Fruit fly (Drosophila melanogaster) whole organism, embryonic: ENCODE data around the gene ens.
A peak's percentile ranks its signal among the peaks of the same experiment; 100 is the strongest.

Source experiments
- Atf3 ChIP-seq: fragments of 200-800 bp; sonication (Bioruptor generic); optimal IDR thresholded peaks from 3 replicates; lab custom pipeline; 2016; ENCODE audit warnings: missing biosample characterization, missing genetic modification characterization
- Awh ChIP-seq: fragments of 200-800 bp; sonication (Bioruptor generic); IDR thresholded peaks from 2 replicates; pipeline ENCODE4, ENCODE4 v1.3.6; 2022; ENCODE audit warnings: missing biosample characterization, missing genetic modification characterization
- CG11696 ChIP-seq: fragments of 200-800 bp; sonication (Bioruptor generic); IDR thresholded peaks from 2 replicates; pipeline ENCODE4 v1.3.6; 2022; ENCODE audit warnings: missing biosample characterization, missing genetic modification characterization
- CG17385 ChIP-seq: fragments of 200-800 bp; sonication (Bioruptor generic); optimal IDR thresholded peaks from 3 replicates; lab custom pipeline; 2018; ENCODE audit warnings: missing biosample characterization, mild to moderate bottlenecking, missing genetic modification characterization
- CG1792 ChIP-seq: fragments of 200-800 bp; sonication (Bioruptor generic); optimal IDR thresholded peaks from 2 replicates; lab custom pipeline; 2016; ENCODE audit warnings: missing biosample characterization, missing genetic modification characterization
- CG18599 ChIP-seq: fragments of 200-800 bp; sonication (Bioruptor generic); optimal IDR thresholded peaks from 3 replicates; lab custom pipeline; 2017; ENCODE audit warnings: missing biosample characterization, missing genetic modification characterization, mild to moderate bottlenecking, moderate library complexity, missing genetic modification reagents
- CG2116 ChIP-seq: fragments of 200-800 bp; sonication (Bioruptor generic); optimal IDR thresholded peaks from 3 replicates; lab custom pipeline; 2018; ENCODE audit warnings: missing biosample characterization, mild to moderate bottlenecking, missing genetic modification characterization
- CG2202 ChIP-seq: fragments of 200-800 bp; sonication (Bioruptor generic); optimal IDR thresholded peaks from 2 replicates; lab custom pipeline; 2018; ENCODE audit warnings: missing biosample characterization, mild to moderate bottlenecking, missing genetic modification characterization
- CG2678 ChIP-seq: fragments of 200-800 bp; sonication (Bioruptor generic); optimal IDR thresholded peaks from 3 replicates; lab custom pipeline; 2019; ENCODE audit warnings: missing biosample characterization, mild to moderate bottlenecking, missing genetic modification characterization, moderate library complexity
- CG32772 ChIP-seq: fragments of 200-800 bp; sonication (Bioruptor generic); IDR thresholded peaks from 2 replicates; pipeline ENCODE4 v1.3.6; 2022; ENCODE audit warnings: missing biosample characterization, missing genetic modification characterization
- CG33213 ChIP-seq: fragments of 200-800 bp; sonication (Bioruptor generic); optimal IDR thresholded peaks from 3 replicates; lab custom pipeline; 2016; ENCODE audit warnings: missing biosample characterization, missing genetic modification characterization
- CG34376 ChIP-seq: fragments of 200-800 bp; sonication (Bioruptor generic); optimal IDR thresholded peaks from 2 replicates; lab custom pipeline; 2018; ENCODE audit warnings: missing biosample characterization, mild to moderate bottlenecking, missing genetic modification characterization
- CG34422 ChIP-seq: fragments of 200-800 bp; sonication (Bioruptor generic); IDR thresholded peaks from 3 replicates; pipeline ENCODE4 v1.3.6; 2022; ENCODE audit warnings: missing biosample characterization, missing genetic modification characterization
- CG42726 ChIP-seq: fragments of 200-800 bp; sonication (Bioruptor generic); IDR thresholded peaks from 2 replicates; pipeline ENCODE4 v1.3.6; 2022; ENCODE audit warnings: missing biosample characterization, missing genetic modification characterization; ENCODE audit not compliant: partially characterized antibody
- CG4854 ChIP-seq: fragments of 200-800 bp; sonication (Bioruptor generic); optimal IDR thresholded peaks from 2 replicates; lab custom pipeline; 2016; ENCODE audit warnings: missing biosample characterization, missing genetic modification characterization, inconsistent platforms
- CG6765 ChIP-seq: fragments of 200-800 bp; sonication (Bioruptor generic); optimal IDR thresholded peaks from 3 replicates; lab custom pipeline; 2017; ENCODE audit warnings: missing biosample characterization, mild to moderate bottlenecking, missing genetic modification characterization
- CG7987 ChIP-seq: fragments of 200-800 bp; sonication (Bioruptor generic); optimal IDR thresholded peaks from 2 replicates; lab custom pipeline; 2018; ENCODE audit warnings: missing biosample characterization, mild to moderate bottlenecking, missing genetic modification characterization, moderate library complexity
- CG8944 ChIP-seq: fragments of 200-800 bp; sonication (Bioruptor generic); optimal IDR thresholded peaks from 3 replicates; lab custom pipeline; 2016; ENCODE audit warnings: missing biosample characterization, missing genetic modification characterization
- CG9215 ChIP-seq: fragments of 200-800 bp; sonication (Bioruptor generic); IDR thresholded peaks from 2 replicates; pipeline ENCODE4 v1.3.6; 2022; ENCODE audit warnings: missing biosample characterization, missing genetic modification characterization
- Camta ChIP-seq: fragments of 200-800 bp; sonication (Bioruptor generic); optimal IDR thresholded peaks from 2 replicates; lab custom pipeline; 2016; ENCODE audit warnings: missing biosample characterization, missing genetic modification characterization
- Ets65A ChIP-seq: fragments of 200-800 bp; sonication (Bioruptor generic); peaks from one replicate; lab custom pipeline; 2016; ENCODE audit warnings: missing biosample characterization, missing genetic modification characterization
- Fer2 ChIP-seq: fragments of 200-800 bp; sonication (Bioruptor generic); optimal IDR thresholded peaks from 2 replicates; lab custom pipeline; 2018; ENCODE audit warnings: missing biosample characterization, mild to moderate bottlenecking, missing genetic modification characterization, moderate library complexity
- Fer3 ChIP-seq: fragments of 200-800 bp; sonication (Bioruptor generic); optimal IDR thresholded peaks from 2 replicates; lab custom pipeline; 2018; ENCODE audit warnings: missing biosample characterization, mild to moderate bottlenecking, missing genetic modification characterization, moderate library complexity
- H2.0 ChIP-seq: fragments of 200-800 bp; sonication (Bioruptor generic); IDR thresholded peaks from 2 replicates; pipeline ENCODE4 v1.3.6; 2022; ENCODE audit warnings: missing biosample characterization, missing genetic modification characterization
- Hmx ChIP-seq: fragments of 200-800 bp; sonication (Bioruptor generic); optimal IDR thresholded peaks from 2 replicates; lab custom pipeline; 2016; ENCODE audit warnings: missing biosample characterization, missing genetic modification characterization
- Hr78 ChIP-seq, 2 experiments: fragments of 200-800 bp in 1 of 2; fragments of >200 bp in 1 of 2; sonication (Bioruptor generic) in 1 of 2; optimal IDR thresholded peaks; 2 replicates each; lab custom pipeline; 2017 to 2019; ENCODE audit warnings: missing biosample characterization in 2 of 2, missing genetic modification characterization in 2 of 2, mild to moderate bottlenecking in 1 of 2, moderate library complexity in 1 of 2
- Meics ChIP-seq: fragments of 200-800 bp; sonication (Bioruptor generic); optimal IDR thresholded peaks from 2 replicates; lab custom pipeline; 2017; ENCODE audit warnings: missing biosample characterization, mild to moderate bottlenecking, missing genetic modification characterization
- Mes4 ChIP-seq: fragments of 200-800 bp; sonication (Bioruptor generic); optimal IDR thresholded peaks from 2 replicates; lab custom pipeline; 2016; ENCODE audit warnings: missing biosample characterization, missing genetic modification characterization
- NC2β ChIP-seq: fragments of 200-800 bp; sonication (Bioruptor generic); optimal IDR thresholded peaks from 2 replicates; lab custom pipeline; 2016; ENCODE audit warnings: missing biosample characterization, missing genetic modification characterization
- Scr ChIP-seq: fragments of 200-800 bp; sonication (Bioruptor generic); IDR thresholded peaks from 2 replicates; pipeline ENCODE4 v1.3.6; 2022; ENCODE audit warnings: missing biosample characterization, missing genetic modification characterization; ENCODE audit not compliant: partially characterized antibody
- Ssrp ChIP-seq: fragments of 200-800 bp; sonication (Bioruptor generic); optimal IDR thresholded peaks from 2 replicates; lab custom pipeline; 2018; ENCODE audit warnings: missing biosample characterization, mild to moderate bottlenecking, missing genetic modification characterization, moderate library complexity
- Stat92E ChIP-seq, 3 experiments: fragments of >200 bp in 2 of 3; fragments of 200-800 bp in 1 of 3; sonication (Bioruptor generic) in 1 of 3; optimal IDR thresholded peaks; 2 replicates each; lab custom pipeline; 2017 to 2019; ENCODE audit warnings: missing biosample characterization in 3 of 3, missing genetic modification characterization in 3 of 3, mild to moderate bottlenecking in 1 of 3, moderate library complexity in 1 of 3
- al ChIP-seq: fragments of 200-800 bp; sonication (Bioruptor generic); IDR thresholded peaks from 2 replicates; pipeline ENCODE4 v1.3.6; 2022; ENCODE audit warnings: missing biosample characterization, missing genetic modification characterization
- aop ChIP-seq: fragments of 200-800 bp; sonication (Bioruptor generic); IDR thresholded peaks from 2 replicates; pipeline ENCODE4 v1.3.6; 2022; ENCODE audit warnings: missing biosample characterization, missing genetic modification characterization
- bab2 ChIP-seq: fragments of 200-800 bp; sonication (Bioruptor generic); optimal IDR thresholded peaks from 2 replicates; lab custom pipeline; 2016; ENCODE audit warnings: missing biosample characterization, missing genetic modification characterization
- bcd ChIP-seq: fragments of 200-800 bp; sonication (Bioruptor generic); optimal IDR thresholded peaks from 2 replicates; lab custom pipeline; 2017; ENCODE audit warnings: missing biosample characterization, mild to moderate bottlenecking, missing genetic modification characterization
- bigmax ChIP-seq: fragments of 200-800 bp; sonication (Bioruptor generic); optimal IDR thresholded peaks from 2 replicates; lab custom pipeline; 2018; ENCODE audit warnings: missing biosample characterization, mild to moderate bottlenecking, missing genetic modification characterization
- dmrt99B ChIP-seq: fragments of 200-800 bp; sonication (Bioruptor generic); optimal IDR thresholded peaks from 2 replicates; lab custom pipeline; 2018; ENCODE audit warnings: missing biosample characterization, mild to moderate bottlenecking, missing genetic modification characterization, moderate library complexity
- h ChIP-seq: fragments of >200 bp; optimal IDR thresholded peaks from 2 replicates; lab custom pipeline; 2017
- ind ChIP-seq: fragments of 200-800 bp; sonication (Bioruptor generic); optimal IDR thresholded peaks from 3 replicates; lab custom pipeline; 2016; ENCODE audit warnings: missing biosample characterization, missing genetic modification characterization
- kah ChIP-seq: fragments of 200-800 bp; sonication (Bioruptor generic); optimal IDR thresholded peaks from 2 replicates; lab custom pipeline; 2018; ENCODE audit warnings: missing biosample characterization, mild to moderate bottlenecking, missing genetic modification characterization
- kay ChIP-seq: fragments of 200-800 bp; sonication (Bioruptor generic); optimal IDR thresholded peaks from 2 replicates; lab custom pipeline; 2016; ENCODE audit warnings: missing biosample characterization, missing genetic modification characterization
- nom ChIP-seq: fragments of 200-800 bp; sonication (Bioruptor generic); optimal IDR thresholded peaks from 2 replicates; lab custom pipeline; 2017; ENCODE audit warnings: missing biosample characterization, missing genetic modification characterization, mild to moderate bottlenecking, moderate library complexity, missing genetic modification reagents
- oc ChIP-seq: fragments of 200-800 bp; sonication (Bioruptor generic); optimal IDR thresholded peaks from 2 replicates; lab custom pipeline; 2018; ENCODE audit warnings: missing biosample characterization, mild to moderate bottlenecking, missing genetic modification characterization, moderate library complexity
- peb ChIP-seq: fragments of 200-800 bp; sonication (Bioruptor generic); IDR thresholded peaks from 2 replicates; pipeline ENCODE4 v1.3.6; 2022; ENCODE audit warnings: missing biosample characterization, missing genetic modification characterization
- sens-2 ChIP-seq: fragments of 200-800 bp; sonication (Bioruptor generic); IDR thresholded peaks from 2 replicates; pipeline ENCODE4 v1.3.6; 2022; ENCODE audit warnings: missing biosample characterization, missing genetic modification characterization
- sim ChIP-seq: fragments of 200-800 bp; sonication (Bioruptor generic); IDR thresholded peaks from 2 replicates; pipeline ENCODE4 v1.3.6; 2022; ENCODE audit warnings: missing biosample characterization, missing genetic modification characterization
- ssp ChIP-seq: fragments of 200-800 bp; sonication (Bioruptor generic); IDR thresholded peaks from 2 replicates; pipeline ENCODE4 v1.3.6; 2022; ENCODE audit warnings: missing biosample characterization, missing genetic modification characterization
- tin ChIP-seq: fragments of 200-800 bp; sonication (Bioruptor generic); optimal IDR thresholded peaks from 3 replicates; lab custom pipeline; 2016; ENCODE audit warnings: missing biosample characterization, missing genetic modification characterization
- trh ChIP-seq: fragments of 200-800 bp; sonication (Bioruptor generic); optimal IDR thresholded peaks from 2 replicates; lab custom pipeline; 2016; ENCODE audit warnings: missing biosample characterization, missing genetic modification characterization

Gene ens

DNA sequence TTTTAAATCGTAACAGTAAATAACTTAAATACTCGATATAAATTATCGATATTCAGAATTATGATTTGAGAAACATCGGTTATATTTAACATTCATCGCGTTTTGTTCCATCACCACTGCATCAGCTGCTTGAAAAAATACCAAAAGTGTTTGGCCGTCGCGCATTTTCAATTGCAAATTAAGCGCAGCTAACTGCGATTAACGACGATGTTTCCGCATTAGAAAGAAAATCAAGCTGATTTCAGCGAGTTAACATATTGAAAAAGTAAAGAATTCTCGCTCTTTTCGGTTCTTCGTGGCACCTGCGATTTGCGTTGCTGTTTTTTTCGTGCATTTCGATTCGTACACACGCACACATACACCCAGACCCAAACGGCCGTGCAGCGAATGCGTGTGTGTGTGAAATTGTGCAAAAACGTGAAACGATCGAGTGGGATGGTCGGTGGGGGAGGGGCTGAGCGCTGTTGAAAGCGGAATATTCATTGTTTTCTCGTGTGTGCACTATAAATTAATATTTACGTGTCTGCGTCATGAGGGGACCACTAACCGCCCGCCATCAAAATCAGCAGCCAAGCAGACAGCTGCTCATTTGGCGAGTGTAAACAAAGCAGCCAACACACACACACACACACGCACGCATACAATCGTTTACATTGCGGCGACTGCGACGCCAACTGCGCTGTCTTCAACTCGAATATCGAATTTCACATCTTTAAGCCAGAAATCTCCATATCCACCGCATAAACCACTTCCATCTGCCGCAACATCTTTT, 26.1 kb downstream of the ens start, which contains the start of gene Ack:
Gene Ack (plus strand): TSS at position 115 of the 772 bp plus-strand sequence.
- TF ChIP-seq nom (GFP tag; lab: Kevin White, UChicago) (peak; percentile 31), CG11696 (no peak), Mes4 (GFP tag; lab: Kevin White, UChicago) (no peak), CG18599 (GFP tag; lab: Kevin White, UChicago) (no peak), peb (GFP tag; lab: Robert Waterston, UW) (no peak), CG9215 (GFP tag; lab: Robert Waterston, UW) (no peak), NC2β (GFP tag; lab: Kevin White, UChicago) (no peak), CG32772 (GFP tag; lab: Robert Waterston, UW) (no peak), al (GFP tag; lab: Robert Waterston, UW) (no peak), Camta (GFP tag; lab: Kevin White, UChicago) (no peak), CG4854 (GFP tag; lab: Kevin White, UChicago) (no peak), Awh (GFP tag; lab: Robert Waterston, UW) (peak; percentile 55; the same call in 1 of the 2 replicates), CG2678 (tag; lab: Kevin White, UChicago) (no peak), trh (GFP tag; lab: Kevin White, UChicago) (no peak), dmrt99B (tag; lab: Kevin White, UChicago) (no peak), Atf3 (GFP tag; lab: Kevin White, UChicago) (no peak), CG33213 (GFP tag; lab: Kevin White, UChicago) (no peak), kay (GFP tag; lab: Kevin White, UChicago) (no peak), oc (tag; lab: Kevin White, UChicago) (no peak), ind (GFP tag; lab: Kevin White, UChicago) (no peak), Ets65A (GFP tag; lab: Kevin White, UChicago) (peak; percentile 71), sens-2 (GFP tag; lab: Robert Waterston, UW) (no peak), CG8944 (GFP tag; lab: Kevin White, UChicago) (no peak), CG34422 (GFP tag; lab: Robert Waterston, UW) (0 out of 3 replicates have a peak, but pooled peaks have one; percentile 46), CG7987 (no peak), Hr78 (GFP tag; optimal IDR thresholded peaks at IDR 0.05; lab: Kevin White, UChicago) (no peak), ssp (GFP tag; lab: Robert Waterston, UW) (no peak), h (lab: Kevin White, UChicago) (no peak), CG34376 (GFP tag; lab: Kevin White, UChicago) (peak; percentile 11), bab2 (no peak), tin (GFP tag; lab: Kevin White, UChicago) (no peak), H2.0 (GFP tag; lab: Robert Waterston, UW) (no peak), CG6765 (no peak), CG17385 (GFP tag; lab: Kevin White, UChicago) (no peak), Fer2 (tag; lab: Kevin White, UChicago) (no peak), Stat92E (GFP tag; optimal IDR thresholded peaks at IDR 0.05; lab: Kevin White, UChicago) (no peak), sim (GFP tag; lab: Robert Waterston, UW) (no peak), aop (GFP tag; lab: Robert Waterston, UW) (no peak), bigmax (GFP tag; lab: Kevin White, UChicago) (no peak), bcd (GFP tag; lab: Kevin White, UChicago) (no peak), CG2202 (tag; lab: Kevin White, UChicago) (no peak), Ssrp (tag; lab: Kevin White, UChicago) (no peak), Hmx (GFP tag; lab: Kevin White, UChicago) (no peak), Meics (GFP tag; lab: Kevin White, UChicago) (no peak), CG2116 (GFP tag; lab: Kevin White, UChicago) (peak; percentile 53), kah (GFP tag; lab: Kevin White, UChicago) (no peak), Fer3 (tag; lab: Kevin White, UChicago) (no peak), Scr (GFP tag; lab: Robert Waterston, UW) (peak; percentile 85), CG42726 (GFP tag; lab: Robert Waterston, UW) (peak; percentile 59; the same call in 1 of the 2 replicates), CG1792 (GFP tag; lab: Kevin White, UChicago) (no peak)
